Worm (Caenorhabditis elegans) whole organism, mixed stage, embryonic: Measurements from ENCODE around the gene lmbr-1.
"Not testable (repeated sequence)": the region's sequence is repeated elsewhere in the genome, so short reads cannot be mapped to it uniquely, and the experiment has no call there.

Experiments used
- elt-3 ChIP-seq: fragments of 150-350 bp; optimal IDR thresholded peaks from 2 replicates; lab custom pipeline; 2014; ENCODE audit warnings: missing biosample characterization, missing genetic modification characterization
- mep-1 ChIP-seq: fragments of 150-350 bp; optimal IDR thresholded peaks from 2 replicates; lab custom pipeline; 2017; ENCODE audit warnings: missing biosample characterization, missing genetic modification reagents, missing genetic modification characterization, inconsistent platforms
- unc-62 ChIP-seq: fragments of 150-350 bp; optimal IDR thresholded peaks from 2 replicates; lab custom pipeline; 2014; ENCODE audit warnings: missing biosample characterization, missing genetic modification reagents, missing genetic modification characterization

ce11 chrIII:8347822-8348221, 24.2 kb upstream of the lmbr-1 start, which contains the start of gene clc-29:
- TF ChIP-seq mep-1 (tag; lab: Kevin White, UChicago); elt-3 (tag; lab: Kevin White, UChicago); unc-62 (GFP tag; lab: Kevin White, UChicago): not testable (repeated sequence)
